Fruit fly (Drosophila melanogaster) whole organism, embryonic: ENCODE data around the gene RpL37-1.

ENCODE experiments used
- CG11093 ChIP-seq: fragments of 200-800 bp; sonication (Bioruptor generic); IDR thresholded peaks from 3 replicates; pipeline ENCODE4 v1.3.6; 2022; ENCODE audit warnings: missing biosample characterization, missing genetic modification characterization
- CG16863 ChIP-seq: fragments of 200-800 bp; sonication (Bioruptor generic); optimal IDR thresholded peaks from 3 replicates; lab custom pipeline; 2016; ENCODE audit warnings: missing biosample characterization, missing genetic modification characterization
- CG17568 ChIP-seq: fragments of 200-800 bp; sonication (Bioruptor generic); optimal IDR thresholded peaks from 2 replicates; lab custom pipeline; 2018; ENCODE audit warnings: missing biosample characterization, mild to moderate bottlenecking, missing genetic modification characterization, moderate library complexity
- CG2129 ChIP-seq: fragments of 200-800 bp; sonication (Bioruptor generic); IDR thresholded peaks from 2 replicates; pipeline ENCODE4 v1.3.6; 2022; ENCODE audit warnings: missing biosample characterization, missing genetic modification characterization; ENCODE audit not compliant: partially characterized antibody
- CG30403 ChIP-seq: fragments of 200-800 bp; sonication (Bioruptor generic); optimal IDR thresholded peaks from 3 replicates; lab custom pipeline; 2016; ENCODE audit warnings: missing biosample characterization, missing genetic modification characterization
- CG3163 ChIP-seq: fragments of 200-800 bp; sonication (Bioruptor generic); optimal IDR thresholded peaks from 3 replicates; lab custom pipeline; 2016; ENCODE audit warnings: missing biosample characterization, missing genetic modification characterization
- CG32532 ChIP-seq: fragments of 200-800 bp; sonication (Bioruptor generic); IDR thresholded peaks from 2 replicates; pipeline ENCODE4 v1.3.6; 2022; ENCODE audit warnings: missing biosample characterization, missing genetic modification characterization
- CG3847 ChIP-seq: fragments of 200-800 bp; sonication (Bioruptor generic); IDR thresholded peaks from 2 replicates; pipeline ENCODE4 v1.3.6; 2022; ENCODE audit warnings: missing biosample characterization, missing genetic modification characterization
- CG5245 ChIP-seq: fragments of 200-800 bp; sonication (Bioruptor generic); optimal IDR thresholded peaks from 3 replicates; lab custom pipeline; 2016; ENCODE audit warnings: missing biosample characterization, missing genetic modification characterization
- CG6791 ChIP-seq: fragments of 200-800 bp; sonication (Bioruptor generic); IDR thresholded peaks from 3 replicates; pipeline ENCODE4 v1.3.6; 2022; ENCODE audit warnings: missing biosample characterization, missing genetic modification characterization; ENCODE audit not compliant: partially characterized antibody
- ap ChIP-seq: fragments of 200-800 bp; sonication (Bioruptor generic); IDR thresholded peaks from 2 replicates; pipeline ENCODE4 v1.3.6; 2022; ENCODE audit warnings: missing biosample characterization, missing genetic modification characterization
- corto ChIP-seq: fragments of 200-800 bp; sonication (Bioruptor generic); optimal IDR thresholded peaks from 2 replicates; lab custom pipeline; 2016; ENCODE audit warnings: missing biosample characterization, mild to moderate bottlenecking, missing genetic modification characterization, moderate library complexity
- lilli ChIP-seq: fragments of 200-800 bp; sonication (Bioruptor generic); optimal IDR thresholded peaks from 3 replicates; lab custom pipeline; 2016; ENCODE audit warnings: missing biosample characterization, missing genetic modification characterization

- no peak for TF ChIP-seq CG16863
- no peak for TF ChIP-seq CG6791 (GFP tag; lab: Robert Waterston, UW)
- TF ChIP-seq CG3847 (GFP tag; lab: Robert Waterston, UW) = no peak
- TF ChIP-seq CG17568 = no peak
- TF ChIP-seq CG32532 = no peak
- no peak for TF ChIP-seq lilli (GFP tag; lab: Kevin White, UChicago)
- TF ChIP-seq CG3163 (GFP tag; lab: Kevin White, UChicago) = no peak
- TF ChIP-seq CG5245 (GFP tag; lab: Kevin White, UChicago) = no peak
- no peak for TF ChIP-seq CG11093
- TF ChIP-seq ap (GFP tag; lab: Robert Waterston, UW) = no peak
- no peak for TF ChIP-seq CG2129 (GFP tag; lab: Robert Waterston, UW)
- TF ChIP-seq corto (GFP tag; lab: Kevin White, UChicago) = no peak
- TF ChIP-seq CG30403 (GFP tag; lab: Kevin White, UChicago) = no peak
Measured at dm6 chrX:15175171-15175883, 36.2 kb upstream of the RpL37-1 start, which contains the start of gene CG43737.
